Worm (Caenorhabditis elegans): ENCODE results near the gene Y6G8.5.

Gene Y6G8.5

ce11 chrV:17615609-17616008, at the start of gene Y6G8.5:
TSS of gene Y6G8.5 (minus strand) at chrV:17615709.
- peak; percentile 64 for TF ChIP-seq pqm-1 (tag; optimal IDR thresholded peaks at IDR 0.05)
- no peak for TF ChIP-seq mes-2 (tag; optimal IDR thresholded peaks at IDR 0.05; ENCODE audit: poor library complexity, severe bottlenecking)
- TF ChIP-seq nhr-42 (GFP tag; IDR thresholded peaks at IDR 0.05): no peak

ce11 chrV:17664367-17664766, 48.9 kb upstream of the Y6G8.5 start:
- TF ChIP-seq nhr-237 (tag; optimal IDR thresholded peaks at IDR 0.05): no peak
- peak; percentile 69 for TF ChIP-seq set-16 (GFP tag; IDR thresholded peaks at IDR 0.05)
- no peak for TF ChIP-seq daf-8 (GFP tag; IDR thresholded peaks at IDR 0.05)
- peak; percentile 3 for TF ChIP-seq aha-1 (tag)
- TF ChIP-seq Y48G9A.11 (GFP tag; IDR thresholded peaks at IDR 0.05): 0 out of 2 replicates have a peak, but pooled peaks have one; percentile 39
- 0 out of 2 replicates have a peak, but pooled peaks have one; percentile 29 for TF ChIP-seq vab-7 (GFP tag; IDR thresholded peaks at IDR 0.05)

- TF ChIP-seq nhr-48 (tag; optimal IDR thresholded peaks at IDR 0.05) (no peak), snpc-4 (tag; optimal IDR thresholded peaks at IDR 0.05) (no peak), daf-19 (GFP tag; conservative IDR thresholded peaks at IDR 0.05) (no peak), php-3 (GFP tag; IDR thresholded peaks at IDR 0.05) (peak; percentile 65; the same call in 1 of the 2 replicates), lin-29 (GFP tag; IDR thresholded peaks at IDR 0.05) (no peak), nhr-28 (tag; optimal IDR thresholded peaks at IDR 0.05) (peak; percentile 58), ces-1 (GFP tag; optimal IDR thresholded peaks at IDR 0.05) (no peak), lin-13 (GFP tag; optimal IDR thresholded peaks at IDR 0.05) (no peak), mes-2 (tag; optimal IDR thresholded peaks at IDR 0.05; ENCODE audit: poor library complexity, severe bottlenecking) (no peak), cey-2 (tag; optimal IDR thresholded peaks at IDR 0.05; ENCODE audit: borderline replicate concordance, insufficient read depth) (no peak), nhr-237 (tag; optimal IDR thresholded peaks at IDR 0.05) (no peak), hlh-11 (tag; optimal IDR thresholded peaks at IDR 0.05) (peak; percentile 57), nhr-41 (GFP tag; IDR thresholded peaks at IDR 0.05) (no peak), egl-43 (GFP tag; IDR thresholded peaks at IDR 0.05) (no peak), aha-1 (tag) (peak; percentile 40), mdt-29 (GFP tag; IDR thresholded peaks at IDR 0.05) (no peak), daf-16 (GFP tag; optimal IDR thresholded peaks at IDR 0.05) (no peak), daf-16 (tag; optimal IDR thresholded peaks at IDR 0.05) (peak; percentile 92), madf-5 (GFP tag; IDR thresholded peaks at IDR 0.05) (no peak), tra-1 (GFP tag; IDR thresholded peaks at IDR 0.05) (0 out of 2 replicates have a peak, but pooled peaks have one; percentile 34), ceh-32 (tag; optimal IDR thresholded peaks at IDR 0.05; ENCODE audit: poor library complexity) (no peak), dmd-6 (GFP tag; IDR thresholded peaks at IDR 0.05) (peak; percentile 86), pqm-1 (tag; optimal IDR thresholded peaks at IDR 0.05) (peak; percentile 82), lin-15B (tag; optimal IDR thresholded peaks at IDR 0.05) (no peak)
Measured at ce11 chrV:17662260-17662659, 46.8 kb upstream of the Y6G8.5 start.

ce11 chrV:17660003-17660402, 44.5 kb upstream of the Y6G8.5 start, which contains the start of gene dgat-2:
TSS of gene dgat-2 (plus strand) at chrV:17660303.
- TF ChIP-seq aha-1 (tag) (peak; percentile 19), dpl-1 (GFP tag; optimal IDR thresholded peaks at IDR 0.05) (no peak), daf-19 (GFP tag; conservative IDR thresholded peaks at IDR 0.05) (no peak), set-16 (GFP tag; IDR thresholded peaks at IDR 0.05) (peak; percentile 66)

- TF ChIP-seq mes-2 (tag; optimal IDR thresholded peaks at IDR 0.05; ENCODE audit: poor library complexity, severe bottlenecking) (peak; percentile 43), jun-1 (tag; optimal IDR thresholded peaks at IDR 0.05) (peak; percentile 47), aha-1 (tag) (peak; percentile 94), mxl-2 (GFP tag; conservative IDR thresholded peaks at IDR 0.05) (peak; percentile 87), daf-19 (GFP tag; conservative IDR thresholded peaks at IDR 0.05) (no peak), php-3 (GFP tag; IDR thresholded peaks at IDR 0.05) (peak; percentile 85), spr-1 (tag; optimal IDR thresholded peaks at IDR 0.05) (no peak), cey-2 (tag; optimal IDR thresholded peaks at IDR 0.05; ENCODE audit: borderline replicate concordance, insufficient read depth) (peak; percentile 40), lin-13 (GFP tag; optimal IDR thresholded peaks at IDR 0.05) (peak; percentile 16), lsy-2 (tag; optimal IDR thresholded peaks at IDR 0.05) (peak in 1 of 2 experiments; percentile 44), spr-3 (GFP tag; optimal IDR thresholded peaks at IDR 0.05) (no peak), daf-12 (tag; optimal IDR thresholded peaks at IDR 0.05) (no peak), nhr-10 (tag; optimal IDR thresholded peaks at IDR 0.05) (peak; percentile 48), F26F4.8 (GFP tag; conservative IDR thresholded peaks at IDR 0.05) (no peak), nhr-48 (tag; optimal IDR thresholded peaks at IDR 0.05) (peak; percentile 91), lin-1 (GFP tag; IDR thresholded peaks at IDR 0.05) (peak; percentile 75), hlh-30 (tag; optimal IDR thresholded peaks at IDR 0.05; ENCODE audit: insufficient read depth) (peak; percentile 46), hlh-11 (tag; optimal IDR thresholded peaks at IDR 0.05) (peak; percentile 89), nhr-77 (tag; optimal IDR thresholded peaks at IDR 0.05) (peak; percentile 90), tra-1 (GFP tag; IDR thresholded peaks at IDR 0.05) (peak; percentile 64; the same call in 1 of the 2 replicates), daf-16 (GFP tag; optimal IDR thresholded peaks at IDR 0.05) (peak in 1 of 2 experiments; percentile 64), daf-16 (tag; optimal IDR thresholded peaks at IDR 0.05) (peak; percentile 96), lin-15B (tag; optimal IDR thresholded peaks at IDR 0.05) (no peak)
Measured at ce11 chrV:17659228-17659627, 43.7 kb upstream of the Y6G8.5 start, which contains the start of gene fbxa-108. TSS of gene fbxa-108 (minus strand) at chrV:17659385.

Measured in whole organism, L4 larva.